Fruit fly (Drosophila melanogaster) whole organism, embryonic: ENCODE results near the gene CG10376.

Source experiments
- Abd-B ChIP-seq: fragments of 200-800 bp; sonication (Bioruptor generic); optimal IDR thresholded peaks from 2 replicates; lab custom pipeline; 2018; ENCODE audit warnings: missing biosample characterization, mild to moderate bottlenecking, missing genetic modification characterization, moderate library complexity
- Antp ChIP-seq: fragments of 200-800 bp; sonication (Bioruptor generic); optimal IDR thresholded peaks from 3 replicates; lab custom pipeline; 2016; ENCODE audit warnings: missing biosample characterization, missing genetic modification characterization
- Bdp1 ChIP-seq: fragments of 200-800 bp; sonication (Bioruptor generic); optimal IDR thresholded peaks from 3 replicates; lab custom pipeline; 2016; ENCODE audit warnings: missing biosample characterization, missing genetic modification characterization
- Bteb2 ChIP-seq: fragments of 200-800 bp; sonication (Bioruptor generic); optimal IDR thresholded peaks from 2 replicates; lab custom pipeline; 2016; ENCODE audit warnings: missing biosample characterization, missing genetic modification characterization
- CG11247 ChIP-seq: fragments of 200-800 bp; sonication (Bioruptor generic); IDR thresholded peaks from 2 replicates; pipeline ENCODE4 v1.3.6; 2022; ENCODE audit warnings: missing biosample characterization, missing genetic modification characterization
- CG14667 ChIP-seq: fragments of 200-800 bp; sonication (Bioruptor generic); IDR thresholded peaks from 2 replicates; pipeline ENCODE4 v1.3.6; 2022; ENCODE audit warnings: missing biosample characterization, missing genetic modification characterization
- CG15011 ChIP-seq: fragments of 200-800 bp; sonication (Bioruptor generic); optimal IDR thresholded peaks from 3 replicates; lab custom pipeline; 2018; ENCODE audit warnings: missing biosample characterization, mild to moderate bottlenecking, missing genetic modification characterization
- CG17612 ChIP-seq: fragments of 200-800 bp; sonication (Bioruptor generic); IDR thresholded peaks from 2 replicates; pipeline ENCODE4 v1.3.6; 2022; ENCODE audit warnings: missing biosample characterization, missing genetic modification characterization
- CG17802 ChIP-seq: fragments of 200-800 bp; sonication (Bioruptor generic); optimal IDR thresholded peaks from 2 replicates; lab custom pipeline; 2018; ENCODE audit warnings: missing biosample characterization, mild to moderate bottlenecking, missing genetic modification characterization, moderate library complexity
- CG18599 ChIP-seq: fragments of 200-800 bp; sonication (Bioruptor generic); optimal IDR thresholded peaks from 3 replicates; lab custom pipeline; 2017; ENCODE audit warnings: missing biosample characterization, missing genetic modification characterization, mild to moderate bottlenecking, moderate library complexity, missing genetic modification reagents
- CG2120 ChIP-seq: fragments of 200-800 bp; sonication (Bioruptor generic); optimal IDR thresholded peaks from 3 replicates; lab custom pipeline; 2016; ENCODE audit warnings: missing biosample characterization, missing genetic modification characterization
- CG2875 ChIP-seq: fragments of 200-800 bp; sonication (Bioruptor generic); optimal IDR thresholded peaks from 2 replicates; lab custom pipeline; 2017; ENCODE audit warnings: missing biosample characterization, mild to moderate bottlenecking, missing genetic modification characterization, missing genetic modification reagents
- CG4328 ChIP-seq: fragments of 200-800 bp; sonication (Bioruptor generic); optimal IDR thresholded peaks from 3 replicates; lab custom pipeline; 2017; ENCODE audit warnings: missing biosample characterization, missing genetic modification reagents, missing genetic modification characterization
- CG6654 ChIP-seq: fragments of 200-800 bp; sonication (Bioruptor generic); optimal IDR thresholded peaks from 2 replicates; lab custom pipeline; 2017; ENCODE audit warnings: missing biosample characterization, mild to moderate bottlenecking, missing genetic modification characterization
- CG8359 ChIP-seq: fragments of 200-800 bp; sonication (Bioruptor generic); optimal IDR thresholded peaks from 2 replicates; lab custom pipeline; 2017; ENCODE audit warnings: missing biosample characterization, mild to moderate bottlenecking, missing genetic modification characterization, borderline replicate concordance
- CG8944 ChIP-seq: fragments of 200-800 bp; sonication (Bioruptor generic); optimal IDR thresholded peaks from 3 replicates; lab custom pipeline; 2016; ENCODE audit warnings: missing biosample characterization, missing genetic modification characterization
- CHES-1-like ChIP-seq: fragments of 200-800 bp; sonication (Bioruptor generic); optimal IDR thresholded peaks from 2 replicates; lab custom pipeline; 2016; ENCODE audit warnings: missing biosample characterization, missing genetic modification characterization
- Chrac-16 ChIP-seq: fragments of 200-800 bp; sonication (Bioruptor generic); optimal IDR thresholded peaks from 3 replicates; lab custom pipeline; 2016; ENCODE audit warnings: missing biosample characterization, missing genetic modification characterization
- Ets65A ChIP-seq: fragments of 200-800 bp; sonication (Bioruptor generic); peaks from one replicate; lab custom pipeline; 2016; ENCODE audit warnings: missing biosample characterization, missing genetic modification characterization
- Fer2 ChIP-seq: fragments of 200-800 bp; sonication (Bioruptor generic); optimal IDR thresholded peaks from 2 replicates; lab custom pipeline; 2018; ENCODE audit warnings: missing biosample characterization, mild to moderate bottlenecking, missing genetic modification characterization, moderate library complexity
- HLH3B ChIP-seq: fragments of 200-800 bp; sonication (Bioruptor generic); IDR thresholded peaks from 2 replicates; pipeline ENCODE4 v1.3.6; 2022; ENCODE audit warnings: missing biosample characterization, missing genetic modification characterization
- HmgD ChIP-seq: fragments of 200-800 bp; sonication (Bioruptor generic); optimal IDR thresholded peaks from 3 replicates; lab custom pipeline; 2016; ENCODE audit warnings: missing biosample characterization, missing genetic modification characterization
- Jarid2 ChIP-seq: fragments of 200-800 bp; sonication (Bioruptor generic); optimal IDR thresholded peaks from 3 replicates; lab custom pipeline; 2017; ENCODE audit warnings: mild to moderate bottlenecking, missing biosample characterization, missing genetic modification reagents, missing genetic modification characterization
- Kr ChIP-seq: fragments of 200-800 bp; sonication (Bioruptor generic); optimal IDR thresholded peaks from 2 replicates; lab custom pipeline; 2017; ENCODE audit warnings: missing biosample characterization, mild to moderate bottlenecking, missing genetic modification characterization
- Lhr ChIP-seq: fragments of 200-800 bp; sonication (Bioruptor generic); optimal IDR thresholded peaks from 3 replicates; lab custom pipeline; 2017; ENCODE audit warnings: mild to moderate bottlenecking, missing biosample characterization, missing genetic modification reagents, missing genetic modification characterization
- Nf-YA ChIP-seq: fragments of 200-800 bp; sonication (Bioruptor generic); IDR thresholded peaks from 2 replicates; pipeline ENCODE4 v1.3.6; 2022; ENCODE audit warnings: missing biosample characterization, missing genetic modification characterization
- Ssrp ChIP-seq: fragments of 200-800 bp; sonication (Bioruptor generic); optimal IDR thresholded peaks from 2 replicates; lab custom pipeline; 2018; ENCODE audit warnings: missing biosample characterization, mild to moderate bottlenecking, missing genetic modification characterization, moderate library complexity
- Xrp1 ChIP-seq: fragments of 200-800 bp; sonication (Bioruptor generic); IDR thresholded peaks from 2 replicates; pipeline ENCODE4 v1.3.6; 2022; ENCODE audit warnings: missing biosample characterization, missing genetic modification characterization
- YL-1 ChIP-seq: fragments of 200-800 bp; sonication (Bioruptor generic); optimal IDR thresholded peaks from 3 replicates; lab custom pipeline; 2017; ENCODE audit warnings: missing biosample characterization, mild to moderate bottlenecking, missing genetic modification characterization
- ab ChIP-seq: fragments of 200-800 bp; sonication (Bioruptor generic); optimal IDR thresholded peaks from 2 replicates; lab custom pipeline; 2016; ENCODE audit warnings: missing biosample characterization, missing genetic modification characterization
- abd-A ChIP-seq: fragments of 200-800 bp; sonication (Bioruptor generic); optimal IDR thresholded peaks from 3 replicates; lab custom pipeline; 2019; ENCODE audit warnings: missing biosample characterization, mild to moderate bottlenecking, missing genetic modification characterization, moderate library complexity
- bowl ChIP-seq: fragments of 200-800 bp; sonication (Bioruptor generic); IDR thresholded peaks from 2 replicates; pipeline ENCODE4 v1.3.6; 2022; ENCODE audit warnings: missing biosample characterization, missing genetic modification characterization
- btn ChIP-seq: fragments of 200-800 bp; sonication (Bioruptor generic); optimal IDR thresholded peaks from 2 replicates; lab custom pipeline; 2016; ENCODE audit warnings: missing biosample characterization, missing genetic modification characterization
- chinmo ChIP-seq: fragments of 200-800 bp; sonication (Bioruptor generic); IDR thresholded peaks from 4 replicates; pipeline ENCODE4 v1.3.6; 2022; ENCODE audit warnings: missing biosample characterization, missing genetic modification characterization; ENCODE audit not compliant: partially characterized antibody
- chm ChIP-seq: fragments of 200-800 bp; sonication (Bioruptor generic); IDR thresholded peaks from 2 replicates; pipeline ENCODE4 v1.3.6; 2022; ENCODE audit warnings: missing biosample characterization, missing genetic modification characterization
- ci ChIP-seq: fragments of 200-800 bp; sonication (Bioruptor generic); IDR thresholded peaks from 3 replicates; pipeline ENCODE4 v1.3.6; 2022; ENCODE audit warnings: missing biosample characterization, missing genetic modification characterization
- crol ChIP-seq: fragments of 200-800 bp; sonication (Bioruptor generic); IDR thresholded peaks from 2 replicates; pipeline ENCODE4 v1.3.6; 2022; ENCODE audit warnings: missing biosample characterization, missing genetic modification characterization
- gcm ChIP-seq: fragments of 200-800 bp; sonication (Bioruptor generic); optimal IDR thresholded peaks from 2 replicates; lab custom pipeline; 2019; ENCODE audit warnings: missing biosample characterization, mild to moderate bottlenecking, missing genetic modification characterization, moderate library complexity
- gem ChIP-seq: fragments of 200-800 bp; sonication (Bioruptor generic); optimal IDR thresholded peaks from 2 replicates; lab custom pipeline; 2019; ENCODE audit warnings: missing biosample characterization, mild to moderate bottlenecking, missing genetic modification characterization, moderate library complexity
- gfzf ChIP-seq: fragments of 200-800 bp; sonication (Bioruptor generic); optimal IDR thresholded peaks from 2 replicates; lab custom pipeline; 2016; ENCODE audit warnings: missing biosample characterization, mild to moderate bottlenecking, missing genetic modification characterization, moderate library complexity
- hth ChIP-seq: fragments of >200 bp; optimal IDR thresholded peaks from 2 replicates; lab custom pipeline; 2017; ENCODE audit warnings: inconsistent platforms
- kay ChIP-seq: fragments of 200-800 bp; sonication (Bioruptor generic); optimal IDR thresholded peaks from 2 replicates; lab custom pipeline; 2016; ENCODE audit warnings: missing biosample characterization, missing genetic modification characterization
- knrl ChIP-seq: fragments of 200-800 bp; sonication (Bioruptor generic); IDR thresholded peaks from 3 replicates; pipeline ENCODE4 v1.3.6; 2022; ENCODE audit warnings: missing biosample characterization, missing genetic modification characterization; ENCODE audit not compliant: partially characterized antibody
- pnt ChIP-seq: fragments of 200-800 bp; sonication (Bioruptor generic); optimal IDR thresholded peaks from 3 replicates; lab custom pipeline; 2016; ENCODE audit warnings: missing biosample characterization, missing genetic modification characterization
- psq ChIP-seq: fragments of 200-800 bp; sonication (Bioruptor generic); optimal IDR thresholded peaks from 2 replicates; lab custom pipeline; 2017; ENCODE audit warnings: missing biosample characterization, missing genetic modification characterization
- sim ChIP-seq: fragments of 200-800 bp; sonication (Bioruptor generic); IDR thresholded peaks from 2 replicates; pipeline ENCODE4 v1.3.6; 2022; ENCODE audit warnings: missing biosample characterization, missing genetic modification characterization
- tio ChIP-seq: fragments of 200-800 bp; sonication (Bioruptor generic); optimal IDR thresholded peaks from 2 replicates; lab custom pipeline; 2017; ENCODE audit warnings: missing biosample characterization, missing genetic modification characterization, inconsistent platforms
- tup ChIP-seq: fragments of 200-800 bp; sonication (Bioruptor generic); optimal IDR thresholded peaks from 2 replicates; lab custom pipeline; 2016; ENCODE audit warnings: missing biosample characterization, mild to moderate bottlenecking, missing genetic modification characterization, moderate library complexity
- wek ChIP-seq: fragments of 200-800 bp; sonication (Bioruptor generic); optimal IDR thresholded peaks from 3 replicates; lab custom pipeline; 2018; ENCODE audit warnings: missing biosample characterization, mild to moderate bottlenecking, missing genetic modification characterization, moderate library complexity

The CG10376 gene

DNA sequence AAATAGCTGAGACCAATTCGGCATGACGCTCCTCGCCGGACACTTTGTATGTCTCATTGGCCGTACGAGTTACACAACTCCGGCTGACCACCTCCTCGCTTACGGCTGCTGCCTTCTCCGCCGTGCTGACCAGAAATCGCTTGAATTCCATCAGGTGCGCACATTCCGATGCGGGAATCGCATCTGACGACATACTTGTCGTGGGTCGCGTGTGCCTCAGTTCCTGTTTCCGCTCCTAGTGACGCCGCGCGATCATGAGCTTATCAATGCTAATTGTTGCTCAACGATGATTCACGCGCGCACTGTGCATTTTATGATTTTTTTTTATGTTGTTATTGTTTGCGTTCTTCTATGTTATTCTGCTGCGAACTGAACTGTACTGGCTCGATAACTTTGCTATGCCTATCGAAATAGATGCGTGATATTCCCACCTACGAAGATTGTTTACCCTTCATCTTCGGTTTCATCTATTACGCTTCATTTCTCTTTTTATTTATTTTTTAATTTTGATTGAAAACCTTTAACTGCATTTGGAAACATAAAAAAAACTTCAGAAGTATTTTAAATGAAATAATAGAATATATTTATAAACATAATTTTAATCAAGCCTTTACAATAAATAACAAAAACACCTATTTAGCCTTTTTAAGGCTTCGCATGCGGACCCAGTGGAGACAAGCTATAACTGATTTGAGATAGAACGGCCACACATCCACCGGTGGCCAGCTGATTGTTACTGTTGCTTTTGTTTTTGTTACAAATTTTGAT is at the start of gene CG10376, which contains the start of gene CG10343 (continued):
- TF ChIP-seq Ssrp (tag; lab: Kevin White, UChicago) (peak; percentile 95), YL-1 (GFP tag; lab: Kevin White, UChicago) (peak; percentile 54), CG8944 (peak; percentile 49), HLH3B (GFP tag; lab: Robert Waterston, UW) (peak; percentile 77), Nf-YA (GFP tag; lab: Robert Waterston, UW) (no peak), gfzf (GFP tag; lab: Kevin White, UChicago) (peak; percentile 40), tup (GFP tag; lab: Kevin White, UChicago) (peak; percentile 25), gcm (GFP tag; lab: Kevin White, UChicago) (peak; percentile 80), bowl (GFP tag; lab: Robert Waterston, UW) (peak; percentile 59; the same call in 1 of the 2 replicates), Antp (GFP tag; lab: Kevin White, UChicago) (peak; percentile 52), Kr (GFP tag; lab: Kevin White, UChicago) (peak; percentile 15), wek (GFP tag; lab: Kevin White, UChicago) (peak; percentile 35), knrl (GFP tag; lab: Robert Waterston, UW) (peak; percentile 39; the same call in 1 of the 3 replicates), Abd-B (peak; percentile 98), Jarid2 (GFP tag; lab: Kevin White, UChicago) (peak; percentile 29), sim (0 out of 2 replicates have a peak, but pooled peaks have one; percentile 41), Chrac-16 (GFP tag; lab: Kevin White, UChicago) (peak; percentile 88), crol (GFP tag; lab: Robert Waterston, UW) (no peak), Lhr (peak; percentile 67), ci (0 out of 3 replicates have a peak, but pooled peaks have one; percentile 43), abd-A (tag; lab: Kevin White, UChicago) (no peak), CG14667 (GFP tag; lab: Robert Waterston, UW) (peak; percentile 81), ab (GFP tag; lab: Kevin White, UChicago) (peak; percentile 33), CG2875 (GFP tag; lab: Kevin White, UChicago) (peak; percentile 52), gem (peak; percentile 97), psq (GFP tag; lab: Kevin White, UChicago) (peak; percentile 86), HmgD (GFP tag; lab: Kevin White, UChicago) (no peak), btn (GFP tag; lab: Kevin White, UChicago) (no peak), CG11247 (peak; percentile 79), kay (GFP tag; lab: Kevin White, UChicago) (peak; percentile 86), CG6654 (GFP tag; lab: Kevin White, UChicago) (peak; percentile 51), tio (GFP tag; lab: Kevin White, UChicago) (peak; percentile 89), CG15011 (GFP tag; lab: Kevin White, UChicago) (no peak), CG17612 (GFP tag; lab: Robert Waterston, UW) (0 out of 2 replicates have a peak, but pooled peaks have one; percentile 38), Fer2 (tag; lab: Kevin White, UChicago) (peak; percentile 88), Bdp1 (peak; percentile 12), CG17802 (tag; lab: Kevin White, UChicago) (peak; percentile 95), Xrp1 (peak; percentile 86), hth (lab: Kevin White, UChicago) (no peak), CG8359 (GFP tag; lab: Kevin White, UChicago) (peak; percentile 42), CG2120 (peak; percentile 84), CHES-1-like (GFP tag; lab: Kevin White, UChicago) (peak; percentile 49), CG4328 (GFP tag; lab: Kevin White, UChicago) (peak; percentile 78), Bteb2 (GFP tag; lab: Kevin White, UChicago) (no peak), chm (0 out of 2 replicates have a peak, but pooled peaks have one; percentile 26), Ets65A (GFP tag; lab: Kevin White, UChicago) (peak; percentile 98), CG18599 (peak; percentile 88), pnt (GFP tag; lab: Kevin White, UChicago) (peak; percentile 60), chinmo (GFP tag; lab: Robert Waterston, UW) (no peak)
